Worm (Caenorhabditis elegans) whole organism, late embryonic: ENCODE results near the gene odr-8.

ENCODE experiments used
- F13H6.1 ChIP-seq: sonication (generic microtip); optimal IDR thresholded peaks from 2 replicates; lab custom pipeline; 2016; ENCODE audit warnings: missing genetic modification characterization, missing compliant biosample characterization
- ama-1 ChIP-seq: fragments of 150-350 bp; optimal IDR thresholded peaks from 2 replicates; lab custom pipeline; 2014
- ceh-45 ChIP-seq: fragments of 200-800 bp; sonication (Bioruptor generic); IDR thresholded peaks from 2 replicates; pipeline ENCODE4 v1.3.6; 2022; ENCODE audit warnings: missing genetic modification reagents, missing genetic modification characterization, missing compliant biosample characterization
- ceh-9 ChIP-seq: sonication (generic microtip); optimal IDR thresholded peaks from 2 replicates; lab custom pipeline; 2016; ENCODE audit warnings: mild to moderate bottlenecking, missing genetic modification characterization, inconsistent platforms, missing compliant biosample characterization
- elt-2 ChIP-seq: sonication (generic microtip); optimal IDR thresholded peaks from 2 replicates; lab custom pipeline; 2016; ENCODE audit warnings: missing genetic modification reagents, missing genetic modification characterization, missing compliant biosample characterization
- madf-2 ChIP-seq: sonication (generic microtip); optimal IDR thresholded peaks from 2 replicates; lab custom pipeline; 2017; ENCODE audit warnings: missing genetic modification characterization, missing compliant biosample characterization
- mec-3 ChIP-seq: sonication (generic microtip); optimal IDR thresholded peaks from 2 replicates; lab custom pipeline; 2016; ENCODE audit warnings: borderline replicate concordance, missing genetic modification characterization, missing compliant biosample characterization
- pax-1 ChIP-seq: fragments of 150-350 bp; optimal IDR thresholded peaks from 2 replicates; lab custom pipeline; 2014; ENCODE audit warnings: missing biosample characterization, missing genetic modification characterization
- pha-4 ChIP-seq: fragments of 150-350 bp; optimal IDR thresholded peaks from 2 replicates; lab custom pipeline; 2018; ENCODE audit warnings: missing biosample characterization, missing genetic modification reagents, missing genetic modification characterization
- pqm-1 ChIP-seq: sonication (generic microtip); optimal IDR thresholded peaks from 2 replicates; lab custom pipeline; 2016; ENCODE audit warnings: missing genetic modification characterization, missing compliant biosample characterization
- rnt-1 ChIP-seq: sonication (generic microtip); optimal IDR thresholded peaks from 2 replicates; lab custom pipeline; 2016; ENCODE audit warnings: missing genetic modification characterization, missing compliant biosample characterization
- sdc-2 ChIP-seq: sonication (generic microtip); optimal IDR thresholded peaks from 2 replicates; lab custom pipeline; 2016; ENCODE audit warnings: missing genotype, missing genetic modification characterization, missing compliant biosample characterization
- tbx-2 ChIP-seq: sonication (generic microtip); optimal IDR thresholded peaks from 2 replicates; lab custom pipeline; 2016; ENCODE audit warnings: missing genetic modification characterization, missing compliant biosample characterization

- no peak for TF ChIP-seq elt-2
- TF ChIP-seq pqm-1 (tag; lab: Kevin White, UChicago): no peak
- TF ChIP-seq tbx-2 (tag; lab: Kevin White, UChicago): no peak
- TF ChIP-seq pha-4 (tag; lab: Kevin White, UChicago): no peak
- no peak for TF ChIP-seq F13H6.1
- no peak for TF ChIP-seq mec-3 (tag; lab: Kevin White, UChicago)
- TF ChIP-seq rnt-1 (tag; lab: Kevin White, UChicago): no peak
- no peak for TF ChIP-seq madf-2
- TF ChIP-seq sdc-2 (tag; lab: Kevin White, UChicago): no peak
- TF ChIP-seq pax-1 (tag; lab: Kevin White, UChicago): no peak
- no peak for TF ChIP-seq ama-1 (lab: Kevin White, UChicago)
- no peak for TF ChIP-seq ceh-9 (tag; lab: Kevin White, UChicago)
- no peak for TF ChIP-seq ceh-45
Observed at ce11 chrIV:6560434-6560833, 22.1 kb downstream of the odr-8 start, which contains the start of gene best-9.
